Fruit fly (Drosophila melanogaster) whole organism, embryonic: ENCODE data around the gene Bsg.

Experiments used
- Blimp-1 ChIP-seq: fragments of 200-800 bp; sonication (Bioruptor generic); optimal IDR thresholded peaks from 3 replicates; lab custom pipeline; 2018; ENCODE audit warnings: missing biosample characterization, missing genetic modification characterization, mild to moderate bottlenecking, moderate library complexity, missing genetic modification reagents
- BtbVII ChIP-seq: fragments of 200-800 bp; sonication (Bioruptor generic); optimal IDR thresholded peaks from 3 replicates; lab custom pipeline; 2017; ENCODE audit warnings: missing biosample characterization, mild to moderate bottlenecking, missing genetic modification characterization
- CG10209 ChIP-seq: fragments of 200-800 bp; sonication (Bioruptor generic); optimal IDR thresholded peaks from 3 replicates; lab custom pipeline; 2017; ENCODE audit warnings: missing biosample characterization, mild to moderate bottlenecking, missing genetic modification characterization, missing genetic modification reagents
- CG12236 ChIP-seq: fragments of 200-800 bp; sonication (Bioruptor generic); optimal IDR thresholded peaks from 2 replicates; lab custom pipeline; 2016; ENCODE audit warnings: missing biosample characterization, missing genetic modification characterization
- CG12769 ChIP-seq: fragments of 200-800 bp; sonication (Bioruptor generic); optimal IDR thresholded peaks from 2 replicates; lab custom pipeline; 2019; ENCODE audit warnings: missing biosample characterization, mild to moderate bottlenecking, missing genetic modification characterization, moderate library complexity
- CG13775 ChIP-seq: fragments of 200-800 bp; sonication (Bioruptor generic); optimal IDR thresholded peaks from 3 replicates; lab custom pipeline; 2017; ENCODE audit warnings: missing biosample characterization, mild to moderate bottlenecking, missing genetic modification characterization
- CG15514 ChIP-seq: fragments of 200-800 bp; sonication (Bioruptor generic); optimal IDR thresholded peaks from 3 replicates; lab custom pipeline; 2017; ENCODE audit warnings: missing biosample characterization, missing genetic modification characterization, mild to moderate bottlenecking, moderate library complexity, missing genetic modification reagents
- CG1647 ChIP-seq: fragments of 200-800 bp; sonication (Bioruptor generic); optimal IDR thresholded peaks from 3 replicates; lab custom pipeline; 2016; ENCODE audit warnings: missing biosample characterization, missing genetic modification characterization
- CG17385 ChIP-seq: fragments of 200-800 bp; sonication (Bioruptor generic); optimal IDR thresholded peaks from 3 replicates; lab custom pipeline; 2018; ENCODE audit warnings: missing biosample characterization, mild to moderate bottlenecking, missing genetic modification characterization
- CG17612 ChIP-seq: fragments of 200-800 bp; sonication (Bioruptor generic); IDR thresholded peaks from 2 replicates; pipeline ENCODE4 v1.3.6; 2022; ENCODE audit warnings: missing biosample characterization, missing genetic modification characterization
- CG17912 ChIP-seq: fragments of 200-800 bp; sonication (Bioruptor generic); optimal IDR thresholded peaks from 2 replicates; lab custom pipeline; 2018; ENCODE audit warnings: missing biosample characterization, mild to moderate bottlenecking, missing genetic modification characterization
- CG2129 ChIP-seq: fragments of 200-800 bp; sonication (Bioruptor generic); IDR thresholded peaks from 2 replicates; pipeline ENCODE4 v1.3.6; 2022; ENCODE audit warnings: missing biosample characterization, missing genetic modification characterization; ENCODE audit not compliant: partially characterized antibody
- CG2889 ChIP-seq: fragments of 200-800 bp; sonication (Bioruptor generic); IDR thresholded peaks from 3 replicates; pipeline ENCODE4 v1.3.6; 2022; ENCODE audit warnings: missing biosample characterization, missing genetic modification characterization
- CG32772 ChIP-seq: fragments of 200-800 bp; sonication (Bioruptor generic); IDR thresholded peaks from 2 replicates; pipeline ENCODE4 v1.3.6; 2022; ENCODE audit warnings: missing biosample characterization, missing genetic modification characterization
- CG4404 ChIP-seq: fragments of 200-800 bp; sonication (Bioruptor generic); IDR thresholded peaks from 2 replicates; pipeline ENCODE4 v1.3.6; 2022; ENCODE audit warnings: missing biosample characterization, missing genetic modification characterization
- CG5245 ChIP-seq: fragments of 200-800 bp; sonication (Bioruptor generic); optimal IDR thresholded peaks from 3 replicates; lab custom pipeline; 2016; ENCODE audit warnings: missing biosample characterization, missing genetic modification characterization
- CG6683 ChIP-seq: fragments of 200-800 bp; sonication (Bioruptor generic); optimal IDR thresholded peaks from 2 replicates; lab custom pipeline; 2017; ENCODE audit warnings: missing biosample characterization, mild to moderate bottlenecking, missing genetic modification characterization, missing genetic modification reagents
- CG7839 ChIP-seq: fragments of 200-800 bp; sonication (Bioruptor generic); optimal IDR thresholded peaks from 3 replicates; lab custom pipeline; 2018; ENCODE audit warnings: missing biosample characterization, mild to moderate bottlenecking, missing genetic modification characterization, moderate library complexity
- CG8089 ChIP-seq: fragments of 200-800 bp; sonication (Bioruptor generic); optimal IDR thresholded peaks from 3 replicates; lab custom pipeline; 2016; ENCODE audit warnings: missing biosample characterization, missing genetic modification characterization
- Dbx ChIP-seq: fragments of 200-800 bp; sonication (Bioruptor generic); IDR thresholded peaks from 3 replicates; pipeline ENCODE4 v1.3.6; 2022; ENCODE audit warnings: missing biosample characterization, missing genetic modification characterization
- Dfd ChIP-seq, 2 experiments: fragments of >200 bp; optimal IDR thresholded peaks; 2 replicates each; lab custom pipeline; 2017; ENCODE audit warnings: missing biosample characterization in 2 of 2, missing genetic modification characterization in 2 of 2
- Fer2 ChIP-seq: fragments of 200-800 bp; sonication (Bioruptor generic); optimal IDR thresholded peaks from 2 replicates; lab custom pipeline; 2018; ENCODE audit warnings: missing biosample characterization, mild to moderate bottlenecking, missing genetic modification characterization, moderate library complexity
- HLH54F ChIP-seq: fragments of 200-800 bp; sonication (Bioruptor generic); optimal IDR thresholded peaks from 3 replicates; lab custom pipeline; 2016; ENCODE audit warnings: missing biosample characterization, missing genetic modification characterization
- Hand ChIP-seq: fragments of 200-800 bp; sonication (Bioruptor generic); optimal IDR thresholded peaks from 2 replicates; lab custom pipeline; 2017; ENCODE audit warnings: mild to moderate bottlenecking, missing biosample characterization, missing genetic modification reagents, missing genetic modification characterization
- HmgD ChIP-seq: fragments of 200-800 bp; sonication (Bioruptor generic); optimal IDR thresholded peaks from 3 replicates; lab custom pipeline; 2016; ENCODE audit warnings: missing biosample characterization, missing genetic modification characterization
- Hsf ChIP-seq: fragments of 200-800 bp; sonication (Bioruptor generic); optimal IDR thresholded peaks from 3 replicates; lab custom pipeline; 2016; ENCODE audit warnings: missing biosample characterization, missing genetic modification characterization
- Poxn ChIP-seq: fragments of 200-800 bp; sonication (Bioruptor generic); IDR thresholded peaks from 2 replicates; pipeline ENCODE4 v1.3.6; 2022; ENCODE audit warnings: missing biosample characterization, missing genetic modification characterization
- Sox100B ChIP-seq: fragments of 200-800 bp; sonication (Bioruptor generic); optimal IDR thresholded peaks from 3 replicates; lab custom pipeline; 2018; ENCODE audit warnings: missing biosample characterization, mild to moderate bottlenecking, missing genetic modification characterization
- Spps ChIP-seq: fragments of 200-800 bp; sonication (Bioruptor generic); optimal IDR thresholded peaks from 2 replicates; lab custom pipeline; 2018; ENCODE audit warnings: missing biosample characterization, mild to moderate bottlenecking, missing genetic modification characterization
- Vsx1 ChIP-seq: fragments of 200-800 bp; sonication (Bioruptor generic); optimal IDR thresholded peaks from 2 replicates; lab custom pipeline; 2017; ENCODE audit warnings: missing biosample characterization, mild to moderate bottlenecking, missing genetic modification characterization, missing genetic modification reagents
- Xbp1 ChIP-seq: fragments of 200-800 bp; sonication (Bioruptor generic); optimal IDR thresholded peaks from 3 replicates; lab custom pipeline; 2016; ENCODE audit warnings: missing biosample characterization, mild to moderate bottlenecking, missing genetic modification characterization
- bigmax ChIP-seq: fragments of 200-800 bp; sonication (Bioruptor generic); optimal IDR thresholded peaks from 2 replicates; lab custom pipeline; 2018; ENCODE audit warnings: missing biosample characterization, mild to moderate bottlenecking, missing genetic modification characterization
- bsh ChIP-seq, 2 experiments: fragments of 200-800 bp; sonication (Bioruptor generic); optimal IDR thresholded peaks; 2 replicates each; lab custom pipeline; 2017 to 2018; ENCODE audit warnings: mild to moderate bottlenecking in 2 of 2, missing biosample characterization in 2 of 2, missing genetic modification characterization in 2 of 2, moderate library complexity in 1 of 2
- dmrt99B ChIP-seq: fragments of 200-800 bp; sonication (Bioruptor generic); optimal IDR thresholded peaks from 2 replicates; lab custom pipeline; 2018; ENCODE audit warnings: missing biosample characterization, mild to moderate bottlenecking, missing genetic modification characterization, moderate library complexity
- fd3F ChIP-seq: fragments of 200-800 bp; sonication (Bioruptor generic); optimal IDR thresholded peaks from 2 replicates; lab custom pipeline; 2018; ENCODE audit warnings: missing biosample characterization, mild to moderate bottlenecking, missing genetic modification characterization, moderate library complexity
- ftz-f1 ChIP-seq: fragments of 200-800 bp; sonication (Bioruptor generic); optimal IDR thresholded peaks from 2 replicates; lab custom pipeline; 2016; ENCODE audit warnings: missing biosample characterization, missing genetic modification characterization
- gce ChIP-seq: fragments of 200-800 bp; sonication (Bioruptor generic); IDR thresholded peaks from 3 replicates; pipeline ENCODE4 v1.3.6; 2022; ENCODE audit warnings: missing biosample characterization, missing genetic modification characterization
- gsb ChIP-seq: fragments of 200-800 bp; sonication (Bioruptor generic); IDR thresholded peaks from 2 replicates; pipeline ENCODE4 v1.3.6; 2022; ENCODE audit warnings: missing biosample characterization, missing genetic modification characterization
- klu ChIP-seq: fragments of 200-800 bp; sonication (Bioruptor generic); IDR thresholded peaks from 2 replicates; pipeline ENCODE4 v1.3.6; 2022; ENCODE audit warnings: missing biosample characterization, missing genetic modification characterization
- nerfin-1 ChIP-seq: fragments of 200-800 bp; sonication (Bioruptor generic); optimal IDR thresholded peaks from 3 replicates; lab custom pipeline; 2019; ENCODE audit warnings: missing biosample characterization, mild to moderate bottlenecking, missing genetic modification characterization, moderate library complexity
- odd ChIP-seq: fragments of 200-800 bp; sonication (Bioruptor generic); optimal IDR thresholded peaks from 2 replicates; lab custom pipeline; 2017; ENCODE audit warnings: missing biosample characterization, mild to moderate bottlenecking, missing genetic modification characterization
- peb ChIP-seq: fragments of 200-800 bp; sonication (Bioruptor generic); IDR thresholded peaks from 2 replicates; pipeline ENCODE4 v1.3.6; 2022; ENCODE audit warnings: missing biosample characterization, missing genetic modification characterization
- pum ChIP-seq: fragments of 200-800 bp; sonication (Bioruptor generic); optimal IDR thresholded peaks from 2 replicates; lab custom pipeline; 2016; ENCODE audit warnings: missing biosample characterization, missing genetic modification characterization
- sc ChIP-seq, 3 experiments: fragments of >200 bp in 2 of 3; fragments of 200-800 bp in 1 of 3; sonication (Bioruptor generic) in 1 of 3; optimal IDR thresholded peaks; 2 replicates in 2 of 3; 3 replicates in 1 of 3; lab custom pipeline; 2017; ENCODE audit warnings: mild to moderate bottlenecking in 1 of 3, missing biosample characterization in 1 of 3, missing genetic modification characterization in 1 of 3, missing genetic modification reagents in 1 of 3
- scrt ChIP-seq: fragments of 200-800 bp; sonication (Bioruptor generic); optimal IDR thresholded peaks from 2 replicates; lab custom pipeline; 2018; ENCODE audit warnings: missing biosample characterization, mild to moderate bottlenecking, missing genetic modification characterization, moderate library complexity
- sob ChIP-seq: fragments of 200-800 bp; sonication (Bioruptor generic); IDR thresholded peaks from 2 replicates; pipeline ENCODE4 v1.3.6; 2022; ENCODE audit warnings: missing biosample characterization, missing genetic modification characterization
- ttk ChIP-seq: fragments of 200-800 bp; sonication (Bioruptor generic); IDR thresholded peaks from 2 replicates; pipeline ENCODE4 v2.1.2; 2022; ENCODE audit warnings: missing biosample characterization, missing genetic modification characterization
- tup ChIP-seq: fragments of 200-800 bp; sonication (Bioruptor generic); optimal IDR thresholded peaks from 2 replicates; lab custom pipeline; 2016; ENCODE audit warnings: missing biosample characterization, mild to moderate bottlenecking, missing genetic modification characterization, moderate library complexity
- vvl ChIP-seq: fragments of 200-800 bp; sonication (Bioruptor generic); IDR thresholded peaks from 2 replicates; pipeline ENCODE4 v1.3.6; 2022; ENCODE audit warnings: missing biosample characterization, missing genetic modification characterization

The Bsg gene

dm6 chr2L:8034734-8035133 lies 48.5 kb upstream of the Bsg start (continued):
- no peak for TF ChIP-seq Spps (tag; lab: Kevin White, UChicago)
- peak; percentile 52 for TF ChIP-seq Hsf (GFP tag; lab: Kevin White, UChicago)
- TF ChIP-seq Sox100B (GFP tag; lab: Kevin White, UChicago) = peak; percentile 47
- peak; percentile 61 for TF ChIP-seq CG10209
- peak; percentile 38 for TF ChIP-seq Hand (GFP tag; lab: Kevin White, UChicago)
- TF ChIP-seq pum (GFP tag; lab: Kevin White, UChicago) = peak; percentile 32
- TF ChIP-seq CG17385 (GFP tag; lab: Kevin White, UChicago) = peak; percentile 63
- TF ChIP-seq sc (optimal IDR thresholded peaks at IDR 0.05; lab: Kevin White, UChicago) = no peak
- TF ChIP-seq sc (GFP tag; optimal IDR thresholded peaks at IDR 0.05; lab: Kevin White, UChicago) = peak; percentile 9
- TF ChIP-seq CG8089 (GFP tag; lab: Kevin White, UChicago) = no peak
- TF ChIP-seq sob = peak; percentile 27; the same call in 1 of the 2 replicates
- TF ChIP-seq CG12236 (GFP tag; lab: Kevin White, UChicago) = no peak
- TF ChIP-seq CG6683 (GFP tag; lab: Kevin White, UChicago) = peak; percentile 3
- TF ChIP-seq HLH54F = peak; percentile 20
- TF ChIP-seq CG17612 (GFP tag; lab: Robert Waterston, UW) = peak; percentile 48; the same call in 1 of the 2 replicates
- peak; percentile 4 for TF ChIP-seq odd (GFP tag; lab: Kevin White, UChicago)
- no peak for TF ChIP-seq tup (GFP tag; lab: Kevin White, UChicago)
- TF ChIP-seq Blimp-1 (GFP tag; lab: Kevin White, UChicago) = peak; percentile 63
- TF ChIP-seq CG12769 (tag; lab: Kevin White, UChicago) = peak; percentile 70
- TF ChIP-seq Dbx (GFP tag; lab: Robert Waterston, UW) = peak; percentile 46; the same call in 1 of the 3 replicates
- peak; percentile 28 for TF ChIP-seq CG1647 (GFP tag; lab: Kevin White, UChicago)
- TF ChIP-seq nerfin-1 (tag; lab: Kevin White, UChicago) = peak; percentile 9
- no peak for TF ChIP-seq Fer2 (tag; lab: Kevin White, UChicago)
- peak; percentile 45; the same call in 1 of the 2 replicates for TF ChIP-seq ttk (GFP tag; lab: Robert Waterston, UW)
- TF ChIP-seq BtbVII (GFP tag; lab: Kevin White, UChicago) = peak; percentile 27
- no peak; the same call in 1 of the 2 replicates for TF ChIP-seq klu (GFP tag; lab: Robert Waterston, UW)
- no peak for TF ChIP-seq Dfd (GFP tag; optimal IDR thresholded peaks at IDR 0.05; lab: Kevin White, UChicago)
- TF ChIP-seq CG7839 (tag; lab: Kevin White, UChicago) = peak; percentile 69
- TF ChIP-seq CG32772 (GFP tag; lab: Robert Waterston, UW) = peak; percentile 52; the same call in 1 of the 2 replicates
- TF ChIP-seq CG2129 (GFP tag; lab: Robert Waterston, UW) = no peak
- TF ChIP-seq CG5245 = peak; percentile 39
- TF ChIP-seq CG13775 (GFP tag; lab: Kevin White, UChicago) = peak; percentile 4
- TF ChIP-seq Xbp1 (GFP tag; lab: Kevin White, UChicago) = peak; percentile 70
- peak; percentile 1 for TF ChIP-seq Vsx1 (GFP tag; lab: Kevin White, UChicago)
- no peak for TF ChIP-seq CG17912
- TF ChIP-seq ftz-f1 (GFP tag; lab: Kevin White, UChicago) = no peak
- TF ChIP-seq HmgD = no peak
- no peak for TF ChIP-seq gsb (GFP tag; lab: Robert Waterston, UW)
- peak; percentile 38 for TF ChIP-seq scrt (GFP tag; lab: Kevin White, UChicago)
- TF ChIP-seq dmrt99B = peak; percentile 72
- no peak for TF ChIP-seq bigmax (GFP tag; lab: Kevin White, UChicago)
- TF ChIP-seq bsh (GFP tag; optimal IDR thresholded peaks at IDR 0.05; lab: Kevin White, UChicago) = peak; percentile 34 to 57
- no peak for TF ChIP-seq Poxn
- TF ChIP-seq fd3F (GFP tag; lab: Kevin White, UChicago) = peak; percentile 35
- TF ChIP-seq CG2889 (GFP tag; lab: Robert Waterston, UW) = 0 out of 3 replicates have a peak, but pooled peaks have one; percentile 35
- peak; percentile 29 for TF ChIP-seq CG15514
- 0 out of 2 replicates have a peak, but pooled peaks have one; percentile 17 for TF ChIP-seq peb
- peak; percentile 73 for TF ChIP-seq vvl (GFP tag; lab: Robert Waterston, UW)
- TF ChIP-seq gce = 0 out of 3 replicates have a peak, but pooled peaks have one; percentile 36
- no peak for TF ChIP-seq CG4404 (GFP tag; lab: Robert Waterston, UW)
